Worm (Caenorhabditis elegans): ENCODE results near the gene dnj-25.

Gene dnj-25

ce11 chrV:20752609-20753102, 8.5 kb upstream of the dnj-25 start, which contains the start of gene pha-4 (continued):
- no peak for TF ChIP-seq mdl-1 (tag; optimal IDR thresholded peaks at IDR 0.05)
- TF ChIP-seq aly-2 (tag; optimal IDR thresholded peaks at IDR 0.05): no peak
- no peak for TF ChIP-seq lin-15B (tag; optimal IDR thresholded peaks at IDR 0.05)
- no peak for TF ChIP-seq F10B5.3 (tag; optimal IDR thresholded peaks at IDR 0.05)
- TF ChIP-seq spr-1 (tag; optimal IDR thresholded peaks at IDR 0.05): no peak
- no peak for TF ChIP-seq nhr-10 (tag; optimal IDR thresholded peaks at IDR 0.05)
- no peak for TF ChIP-seq snpc-4 (tag; optimal IDR thresholded peaks at IDR 0.05)
- no peak; the same call in 1 of the 2 replicates for TF ChIP-seq lin-1 (GFP tag; IDR thresholded peaks at IDR 0.05)
- no peak for TF ChIP-seq ctbp-1 (GFP tag; IDR thresholded peaks at IDR 0.05)
- TF ChIP-seq ceh-44 (GFP tag; IDR thresholded peaks at IDR 0.05): no peak
- TF ChIP-seq ceh-28 (tag; optimal IDR thresholded peaks at IDR 0.05): no peak
- no peak for TF ChIP-seq fos-1 (tag; optimal IDR thresholded peaks at IDR 0.05)
- no peak for TF ChIP-seq ama-1 (optimal IDR thresholded peaks at IDR 0.05)
- TF ChIP-seq zfp-2 (tag; optimal IDR thresholded peaks at IDR 0.05): no peak
- no peak for TF ChIP-seq ZK546.5 (tag; optimal IDR thresholded peaks at IDR 0.05)
- TF ChIP-seq ceh-82 (tag; optimal IDR thresholded peaks at IDR 0.05): no peak
- TF ChIP-seq nhr-41 (GFP tag; IDR thresholded peaks at IDR 0.05): no peak
- no peak for TF ChIP-seq pha-4 (GFP tag; IDR thresholded peaks at IDR 0.05)
- peak; percentile 95 for TF ChIP-seq pha-4 (tag; optimal IDR thresholded peaks at IDR 0.05)
- TF ChIP-seq mdt-29 (GFP tag; IDR thresholded peaks at IDR 0.05): no peak
- no peak for TF ChIP-seq ztf-11 (tag; optimal IDR thresholded peaks at IDR 0.05)
- TF ChIP-seq lir-3 (tag; optimal IDR thresholded peaks at IDR 0.05): no peak
- TF ChIP-seq dpl-1 (GFP tag; optimal IDR thresholded peaks at IDR 0.05): no peak
- TF ChIP-seq daf-19 (GFP tag; conservative IDR thresholded peaks at IDR 0.05): no peak
- TF ChIP-seq D1046.2 (GFP tag; IDR thresholded peaks at IDR 0.05): no peak
- no peak for TF ChIP-seq lsy-2 (tag; optimal IDR thresholded peaks at IDR 0.05)
- no peak for TF ChIP-seq vab-7 (GFP tag; IDR thresholded peaks at IDR 0.05)
- peak; percentile 20 for TF ChIP-seq nhr-77 (tag; optimal IDR thresholded peaks at IDR 0.05)
- no peak for TF ChIP-seq lin-13 (GFP tag; optimal IDR thresholded peaks at IDR 0.05)
- no peak for TF ChIP-seq nhr-42 (GFP tag; IDR thresholded peaks at IDR 0.05)
- TF ChIP-seq hlh-11 (tag; optimal IDR thresholded peaks at IDR 0.05): peak; percentile 88
- no peak for TF ChIP-seq ceh-32 (tag; optimal IDR thresholded peaks at IDR 0.05; ENCODE audit: poor library complexity)
- TF ChIP-seq nhr-76 (tag; optimal IDR thresholded peaks at IDR 0.05): no peak
- TF ChIP-seq tra-1 (GFP tag; IDR thresholded peaks at IDR 0.05): no peak
- no peak for TF ChIP-seq saeg-2 (GFP tag; IDR thresholded peaks at IDR 0.05)
- TF ChIP-seq ztf-7 (tag; optimal IDR thresholded peaks at IDR 0.05): no peak
- TF ChIP-seq cey-2 (tag; optimal IDR thresholded peaks at IDR 0.05; ENCODE audit: borderline replicate concordance, insufficient read depth): no peak
- TF ChIP-seq unc-39 (tag; optimal IDR thresholded peaks at IDR 0.05): no peak
- TF ChIP-seq nhr-237 (tag; optimal IDR thresholded peaks at IDR 0.05): no peak
- TF ChIP-seq dmd-9 (GFP tag; IDR thresholded peaks at IDR 0.05): no peak
- TF ChIP-seq unc-130 (GFP tag; optimal IDR thresholded peaks at IDR 0.05): no peak
- no peak for TF ChIP-seq skn-1 (tag; optimal IDR thresholded peaks at IDR 0.05)
- no peak for TF ChIP-seq daf-16 (GFP tag; optimal IDR thresholded peaks at IDR 0.05)
- TF ChIP-seq daf-16 (tag; optimal IDR thresholded peaks at IDR 0.05): peak; percentile 45
- no peak for TF ChIP-seq ces-1 (GFP tag; optimal IDR thresholded peaks at IDR 0.05)
- TF ChIP-seq snpc-1.2 (GFP tag; IDR thresholded peaks at IDR 0.05): 0 out of 2 replicates have a peak, but pooled peaks have one; percentile 28
- TF ChIP-seq ZK337.2 (GFP tag; IDR thresholded peaks at IDR 0.05): no peak
- TF ChIP-seq pqm-1 (tag; optimal IDR thresholded peaks at IDR 0.05): peak; percentile 59
- peak; percentile 40 for TF ChIP-seq nhr-48 (tag; optimal IDR thresholded peaks at IDR 0.05)
- no peak for TF ChIP-seq zip-2 (tag; optimal IDR thresholded peaks at IDR 0.05)
- TF ChIP-seq F26F4.8 (GFP tag; conservative IDR thresholded peaks at IDR 0.05): no peak
- TF ChIP-seq hlh-30 (tag; optimal IDR thresholded peaks at IDR 0.05; ENCODE audit: insufficient read depth): peak; percentile 54
- no peak for TF ChIP-seq Y5F2A.4 (GFP tag; optimal IDR thresholded peaks at IDR 0.05)
- no peak for TF ChIP-seq egl-43 (GFP tag; IDR thresholded peaks at IDR 0.05)

Data from whole organism, L4 larva.